Fruit fly (Drosophila melanogaster): ENCODE results near the gene CG13930.

- TF ChIP-seq CG5204 (GFP tag; optimal IDR thresholded peaks at IDR 0.05) = no peak
- TF ChIP-seq ovo (GFP tag; optimal IDR thresholded peaks at IDR 0.05) = no peak
- no peak for TF ChIP-seq cic (GFP tag; optimal IDR thresholded peaks at IDR 0.05)
- TF ChIP-seq Mnt (GFP tag; optimal IDR thresholded peaks at IDR 0.05) = no peak
- TF ChIP-seq Crg-1 (GFP tag; optimal IDR thresholded peaks at IDR 0.05) = no peak
- no peak for TF ChIP-seq CG1620 (GFP tag; optimal IDR thresholded peaks at IDR 0.05)
- no peak for TF ChIP-seq CG33017 (tag; optimal IDR thresholded peaks at IDR 0.05)
- no peak for TF ChIP-seq CG11617 (GFP tag; optimal IDR thresholded peaks at IDR 0.05)
- TF ChIP-seq toe (GFP tag; optimal IDR thresholded peaks at IDR 0.05) = no peak
- TF ChIP-seq CG7101 (tag; optimal IDR thresholded peaks at IDR 0.05) = no peak
- TF ChIP-seq CG12768 (GFP tag; optimal IDR thresholded peaks at IDR 0.05) = no peak
- TF ChIP-seq kay (GFP tag; ENCODE audit: borderline replicate concordance) = no peak
- no peak for TF ChIP-seq cnc (optimal IDR thresholded peaks at IDR 0.05)
- no peak for TF ChIP-seq CG7045 (GFP tag; optimal IDR thresholded peaks at IDR 0.05)
These were observed 38.7 kb upstream of the CG13930 start for dm6 chr3L:1711218-1711617.
